Worm (Caenorhabditis elegans): ENCODE measurements around the gene tos-1.

DNA sequence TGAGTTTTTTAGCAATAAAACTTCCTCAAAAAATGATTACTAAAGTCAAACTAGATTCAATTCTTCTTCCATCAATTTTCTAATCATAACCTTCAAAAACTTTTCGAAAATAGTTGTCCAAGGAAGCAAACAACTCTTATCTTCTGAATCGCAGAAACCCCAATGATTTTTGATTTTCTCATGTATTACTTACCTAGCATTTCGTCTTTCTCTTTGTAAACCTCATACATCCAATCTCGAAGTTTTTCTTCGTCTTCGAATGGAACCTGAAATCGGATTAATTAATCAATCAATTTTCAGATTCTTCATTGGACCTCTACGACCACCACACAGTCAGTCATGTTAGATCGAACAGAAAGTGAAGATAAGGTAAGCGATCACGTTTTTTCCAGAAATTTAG, 15.3 kb downstream of the tos-1 start, which contains the start of gene K07B1.4:
- TF ChIP-seq him-1 (tag; optimal IDR thresholded peaks at IDR 0.05) (no peak), dao-5 (tag; optimal IDR thresholded peaks at IDR 0.05) (no peak), W03F9.2 (tag; optimal IDR thresholded peaks at IDR 0.05) (no peak)
